Fruit fly (Drosophila melanogaster) whole organism, embryonic: ENCODE results near the gene NK7.1.
A peak's percentile ranks its signal among the peaks of the same experiment; 100 is the strongest.

Experiments
- Atf6 ChIP-seq: fragments of 200-800 bp; sonication (Bioruptor generic); IDR thresholded peaks from 2 replicates; pipeline ENCODE4 v1.3.6; 2022; ENCODE audit warnings: missing biosample characterization, missing genetic modification characterization
- Bteb2 ChIP-seq: fragments of 200-800 bp; sonication (Bioruptor generic); optimal IDR thresholded peaks from 2 replicates; lab custom pipeline; 2016; ENCODE audit warnings: missing biosample characterization, missing genetic modification characterization
- CG10147 ChIP-seq: fragments of 200-800 bp; sonication (Bioruptor generic); optimal IDR thresholded peaks from 2 replicates; lab custom pipeline; 2019; ENCODE audit warnings: missing biosample characterization, mild to moderate bottlenecking, missing genetic modification characterization, moderate library complexity
- CG10366 ChIP-seq: fragments of 200-800 bp; sonication (Bioruptor generic); IDR thresholded peaks from 2 replicates; pipeline ENCODE4 v1.3.6; 2022; ENCODE audit warnings: missing biosample characterization, missing genetic modification characterization
- CG12942 ChIP-seq: fragments of 200-800 bp; sonication (Bioruptor generic); optimal IDR thresholded peaks from 3 replicates; lab custom pipeline; 2016; ENCODE audit warnings: missing biosample characterization, missing genetic modification characterization
- CG14860 ChIP-seq: fragments of 200-800 bp; sonication (Bioruptor generic); IDR thresholded peaks from 3 replicates; pipeline ENCODE4 v1.3.6; 2022; ENCODE audit warnings: missing biosample characterization, missing genetic modification characterization; ENCODE audit not compliant: partially characterized antibody
- CG15479 ChIP-seq: fragments of 200-800 bp; sonication (Bioruptor generic); optimal IDR thresholded peaks from 3 replicates; lab custom pipeline; 2019; ENCODE audit warnings: missing biosample characterization, mild to moderate bottlenecking, missing genetic modification characterization, moderate library complexity
- CG17829 ChIP-seq: fragments of 200-800 bp; optimal IDR thresholded peaks from 2 replicates; lab custom pipeline; 2019; ENCODE audit warnings: missing biosample characterization, mild to moderate bottlenecking, missing genetic modification characterization, moderate library complexity
- CG1792 ChIP-seq: fragments of 200-800 bp; sonication (Bioruptor generic); optimal IDR thresholded peaks from 2 replicates; lab custom pipeline; 2016; ENCODE audit warnings: missing biosample characterization, missing genetic modification characterization
- CG18476 ChIP-seq: fragments of 200-800 bp; sonication (Bioruptor generic); optimal IDR thresholded peaks from 2 replicates; lab custom pipeline; 2016; ENCODE audit warnings: missing biosample characterization, mild to moderate bottlenecking, missing genetic modification characterization
- CG2889 ChIP-seq: fragments of 200-800 bp; sonication (Bioruptor generic); IDR thresholded peaks from 3 replicates; pipeline ENCODE4 v1.3.6; 2022; ENCODE audit warnings: missing biosample characterization, missing genetic modification characterization
- CG31224 ChIP-seq: fragments of 200-800 bp; sonication (Bioruptor generic); IDR thresholded peaks from 2 replicates; pipeline ENCODE4 v1.3.6; 2022; ENCODE audit warnings: missing biosample characterization, missing genetic modification characterization
- CG31365 ChIP-seq: fragments of 200-800 bp; sonication (Bioruptor generic); optimal IDR thresholded peaks from 2 replicates; lab custom pipeline; 2018; ENCODE audit warnings: missing biosample characterization, mild to moderate bottlenecking, missing genetic modification characterization
- CG34376 ChIP-seq: fragments of 200-800 bp; sonication (Bioruptor generic); optimal IDR thresholded peaks from 2 replicates; lab custom pipeline; 2018; ENCODE audit warnings: missing biosample characterization, mild to moderate bottlenecking, missing genetic modification characterization
- CG4282 ChIP-seq: fragments of 200-800 bp; sonication (Bioruptor generic); optimal IDR thresholded peaks from 2 replicates; lab custom pipeline; 2016; ENCODE audit warnings: missing biosample characterization, missing genetic modification characterization
- CG4617 ChIP-seq: fragments of 200-800 bp; sonication (Bioruptor generic); optimal IDR thresholded peaks from 3 replicates; lab custom pipeline; 2016; ENCODE audit warnings: missing biosample characterization, missing genetic modification characterization, borderline replicate concordance
- CG6791 ChIP-seq: fragments of 200-800 bp; sonication (Bioruptor generic); IDR thresholded peaks from 3 replicates; pipeline ENCODE4 v1.3.6; 2022; ENCODE audit warnings: missing biosample characterization, missing genetic modification characterization; ENCODE audit not compliant: partially characterized antibody
- CG8359 ChIP-seq: fragments of 200-800 bp; sonication (Bioruptor generic); optimal IDR thresholded peaks from 2 replicates; lab custom pipeline; 2017; ENCODE audit warnings: missing biosample characterization, mild to moderate bottlenecking, missing genetic modification characterization, borderline replicate concordance
- CG8765 ChIP-seq: fragments of 200-800 bp; sonication (Bioruptor generic); IDR thresholded peaks from 2 replicates; pipeline ENCODE4 v1.3.6; 2022; ENCODE audit warnings: missing biosample characterization, missing genetic modification characterization
- CG9727 ChIP-seq: fragments of 200-800 bp; sonication (Bioruptor generic); optimal IDR thresholded peaks from 3 replicates; lab custom pipeline; 2017; ENCODE audit warnings: missing biosample characterization, mild to moderate bottlenecking, missing genetic modification characterization
- CTCF ChIP-seq: fragments of 200-800 bp; sonication (Bioruptor generic); optimal IDR thresholded peaks from 2 replicates; lab custom pipeline; 2017; ENCODE audit warnings: missing biosample characterization, mild to moderate bottlenecking, missing genetic modification characterization, moderate library complexity
- Dll ChIP-seq: fragments of 200-800 bp; sonication (Bioruptor generic); IDR thresholded peaks from 4 replicates; pipeline ENCODE4 v1.3.6; 2022; ENCODE audit warnings: missing biosample characterization, missing genetic modification characterization; ENCODE audit not compliant: partially characterized antibody
- Doc2 ChIP-seq: fragments of 200-800 bp; sonication (Bioruptor generic); IDR thresholded peaks from 2 replicates; pipeline ENCODE4 v1.3.6; 2022; ENCODE audit warnings: missing biosample characterization, missing genetic modification characterization
- Ets65A ChIP-seq: fragments of 200-800 bp; sonication (Bioruptor generic); peaks from one replicate; lab custom pipeline; 2016; ENCODE audit warnings: missing biosample characterization, missing genetic modification characterization
- Hr78 ChIP-seq, 2 experiments: fragments of 200-800 bp in 1 of 2; fragments of >200 bp in 1 of 2; sonication (Bioruptor generic) in 1 of 2; optimal IDR thresholded peaks; 2 replicates each; lab custom pipeline; 2017 to 2019; ENCODE audit warnings: missing biosample characterization in 2 of 2, missing genetic modification characterization in 2 of 2, mild to moderate bottlenecking in 1 of 2, moderate library complexity in 1 of 2
- Meics ChIP-seq: fragments of 200-800 bp; sonication (Bioruptor generic); optimal IDR thresholded peaks from 2 replicates; lab custom pipeline; 2017; ENCODE audit warnings: missing biosample characterization, mild to moderate bottlenecking, missing genetic modification characterization
- Myb ChIP-seq: fragments of 200-800 bp; sonication (Bioruptor generic); optimal IDR thresholded peaks from 2 replicates; lab custom pipeline; 2016; ENCODE audit warnings: missing biosample characterization, missing genetic modification characterization
- Nf-YB ChIP-seq: fragments of 200-800 bp; sonication (Bioruptor generic); optimal IDR thresholded peaks from 3 replicates; lab custom pipeline; 2019; ENCODE audit warnings: missing biosample characterization, mild to moderate bottlenecking, missing genetic modification characterization, moderate library complexity
- Ptx1 ChIP-seq: fragments of 200-800 bp; sonication (Bioruptor generic); IDR thresholded peaks from 2 replicates; pipeline ENCODE4 v1.3.6; 2022; ENCODE audit warnings: missing biosample characterization, missing genetic modification characterization
- ac ChIP-seq: fragments of 200-800 bp; sonication (Bioruptor generic); optimal IDR thresholded peaks from 3 replicates; lab custom pipeline; 2017; ENCODE audit warnings: missing biosample characterization, mild to moderate bottlenecking, missing genetic modification characterization
- ash1 ChIP-seq: fragments of 200-800 bp; sonication (Bioruptor generic); optimal IDR thresholded peaks from 2 replicates; lab custom pipeline; 2018; ENCODE audit warnings: missing biosample characterization, mild to moderate bottlenecking, missing genetic modification characterization
- bcd ChIP-seq: fragments of 200-800 bp; sonication (Bioruptor generic); optimal IDR thresholded peaks from 2 replicates; lab custom pipeline; 2017; ENCODE audit warnings: missing biosample characterization, mild to moderate bottlenecking, missing genetic modification characterization
- cad ChIP-seq: fragments of >200 bp; optimal IDR thresholded peaks from 2 replicates; lab custom pipeline; 2017; ENCODE audit warnings: missing biosample characterization, missing genetic modification characterization
- crp ChIP-seq, 2 experiments: fragments of 200-800 bp; sonication (Bioruptor generic); optimal IDR thresholded peaks; 2 replicates in 1 of 2; 3 replicates in 1 of 2; lab custom pipeline; 2017; ENCODE audit warnings: missing biosample characterization in 2 of 2, missing genetic modification characterization in 2 of 2, mild to moderate bottlenecking in 1 of 2, moderate library complexity in 1 of 2
- dmrt99B ChIP-seq: fragments of 200-800 bp; sonication (Bioruptor generic); optimal IDR thresholded peaks from 2 replicates; lab custom pipeline; 2018; ENCODE audit warnings: missing biosample characterization, mild to moderate bottlenecking, missing genetic modification characterization, moderate library complexity
- gfzf ChIP-seq: fragments of 200-800 bp; sonication (Bioruptor generic); optimal IDR thresholded peaks from 2 replicates; lab custom pipeline; 2016; ENCODE audit warnings: missing biosample characterization, mild to moderate bottlenecking, missing genetic modification characterization, moderate library complexity
- kay ChIP-seq: fragments of 200-800 bp; sonication (Bioruptor generic); optimal IDR thresholded peaks from 2 replicates; lab custom pipeline; 2016; ENCODE audit warnings: missing biosample characterization, missing genetic modification characterization
- oc ChIP-seq: fragments of 200-800 bp; sonication (Bioruptor generic); optimal IDR thresholded peaks from 2 replicates; lab custom pipeline; 2018; ENCODE audit warnings: missing biosample characterization, mild to moderate bottlenecking, missing genetic modification characterization, moderate library complexity
- peb ChIP-seq: fragments of 200-800 bp; sonication (Bioruptor generic); IDR thresholded peaks from 2 replicates; pipeline ENCODE4 v1.3.6; 2022; ENCODE audit warnings: missing biosample characterization, missing genetic modification characterization
- ranshi ChIP-seq: fragments of 200-800 bp; sonication (Bioruptor generic); IDR thresholded peaks from 2 replicates; pipeline ENCODE4 v1.3.6; 2022; ENCODE audit warnings: missing biosample characterization, missing genetic modification characterization
- repo ChIP-seq: fragments of 200-800 bp; sonication (Bioruptor generic); optimal IDR thresholded peaks from 2 replicates; lab custom pipeline; 2016; ENCODE audit warnings: missing biosample characterization, missing genetic modification characterization
- salm ChIP-seq: fragments of 200-800 bp; sonication (Bioruptor generic); optimal IDR thresholded peaks from 2 replicates; lab custom pipeline; 2018; ENCODE audit warnings: missing biosample characterization, mild to moderate bottlenecking, missing genetic modification characterization
- slbo ChIP-seq: fragments of 200-800 bp; sonication (Bioruptor generic); IDR thresholded peaks from 2 replicates; pipeline ENCODE4 v1.3.6; 2022; ENCODE audit warnings: missing biosample characterization, missing genetic modification characterization
- sob ChIP-seq: fragments of 200-800 bp; sonication (Bioruptor generic); IDR thresholded peaks from 2 replicates; pipeline ENCODE4 v1.3.6; 2022; ENCODE audit warnings: missing biosample characterization, missing genetic modification characterization
- stwl ChIP-seq: fragments of 200-800 bp; sonication (Bioruptor generic); optimal IDR thresholded peaks from 3 replicates; lab custom pipeline; 2018; ENCODE audit warnings: missing biosample characterization, mild to moderate bottlenecking, missing genetic modification characterization, moderate library complexity
- tio ChIP-seq: fragments of 200-800 bp; sonication (Bioruptor generic); optimal IDR thresholded peaks from 2 replicates; lab custom pipeline; 2017; ENCODE audit warnings: missing biosample characterization, missing genetic modification characterization, inconsistent platforms
- unpg ChIP-seq: fragments of 200-800 bp; sonication (Bioruptor generic); optimal IDR thresholded peaks from 3 replicates; lab custom pipeline; 2018; ENCODE audit warnings: missing biosample characterization, mild to moderate bottlenecking, missing genetic modification characterization, moderate library complexity
- usp ChIP-seq: fragments of >200 bp; optimal IDR thresholded peaks from 2 replicates; lab custom pipeline; 2017; ENCODE audit warnings: missing biosample characterization, missing genetic modification characterization
- z ChIP-seq: fragments of 200-800 bp; sonication (Bioruptor generic); IDR thresholded peaks from 3 replicates; pipeline ENCODE4 v1.3.6; 2022; ENCODE audit warnings: missing biosample characterization, missing genetic modification characterization
- zen ChIP-seq: fragments of 200-800 bp; sonication (Bioruptor generic); optimal IDR thresholded peaks from 3 replicates; lab custom pipeline; 2018; ENCODE audit warnings: missing biosample characterization, mild to moderate bottlenecking, missing genetic modification characterization, moderate library complexity

NK7.1 gene

DNA sequence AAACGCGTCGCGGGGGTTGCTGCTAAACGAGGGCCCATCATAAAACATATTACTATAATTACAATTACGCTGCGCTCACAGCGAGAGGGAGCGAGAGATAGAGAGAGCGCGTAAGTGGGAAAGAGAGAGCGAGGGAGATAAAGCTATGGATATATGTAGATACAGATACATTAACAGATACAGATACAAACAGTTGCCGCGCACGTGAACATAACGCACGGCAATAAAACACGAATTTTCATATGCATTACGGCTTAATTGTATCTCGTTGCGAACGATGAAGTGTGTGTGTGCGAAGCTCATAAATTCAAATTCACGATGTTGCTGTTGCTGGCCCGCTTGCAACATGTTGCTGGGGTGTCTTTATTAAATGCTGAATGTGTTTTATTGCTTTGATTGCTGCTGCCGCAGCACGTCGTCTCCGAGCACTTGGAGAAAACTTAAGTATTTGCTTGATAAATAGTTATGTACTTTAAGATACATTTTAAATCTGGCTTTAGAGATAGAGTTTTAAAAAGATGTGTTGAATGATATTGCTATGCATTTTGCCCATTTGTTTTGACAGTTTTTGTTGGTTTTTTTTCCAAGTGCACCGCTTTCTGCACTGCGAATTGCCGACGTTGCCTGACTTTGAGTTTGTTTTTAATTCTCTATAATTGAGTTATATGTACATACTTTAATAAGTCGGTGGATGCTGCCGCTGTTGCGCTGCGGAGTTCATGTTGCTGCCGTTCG lies 2.4 kb downstream of the NK7.1 start:
- TF ChIP-seq CG4617 (GFP tag; lab: Kevin White, UChicago): peak; percentile 42
- peak; percentile 90 for TF ChIP-seq CG10366 (GFP tag; lab: Robert Waterston, UW)
- no peak for TF ChIP-seq CG31365
- TF ChIP-seq Doc2 (GFP tag; lab: Robert Waterston, UW): no peak
- no peak for TF ChIP-seq CTCF (GFP tag; lab: Kevin White, UChicago)
- peak; percentile 76 for TF ChIP-seq Bteb2 (GFP tag; lab: Kevin White, UChicago)
- no peak for TF ChIP-seq ac (GFP tag; lab: Kevin White, UChicago)
- TF ChIP-seq peb: peak; percentile 83
- TF ChIP-seq salm (tag; lab: Kevin White, UChicago): peak; percentile 11
- TF ChIP-seq Atf6 (GFP tag; lab: Robert Waterston, UW): peak; percentile 92
- peak; percentile 61 for TF ChIP-seq repo (GFP tag; lab: Kevin White, UChicago)
- no peak for TF ChIP-seq CG14860 (GFP tag; lab: Robert Waterston, UW)
- TF ChIP-seq unpg (GFP tag; lab: Kevin White, UChicago): peak; percentile 85
- no peak for TF ChIP-seq stwl
- peak; percentile 88 for TF ChIP-seq slbo (GFP tag; lab: Robert Waterston, UW)
- TF ChIP-seq Dll: no peak
- TF ChIP-seq bcd: peak; percentile 62
- no peak for TF ChIP-seq Hr78 (GFP tag; optimal IDR thresholded peaks at IDR 0.05; lab: Kevin White, UChicago)
- TF ChIP-seq CG8359: no peak
- no peak for TF ChIP-seq CG4282
- no peak for TF ChIP-seq usp (GFP tag; lab: Kevin White, UChicago)
- TF ChIP-seq CG8765 (GFP tag; lab: Robert Waterston, UW): peak; percentile 54; the same call in 1 of the 2 replicates
- TF ChIP-seq CG10147 (GFP tag; lab: Kevin White, UChicago): peak; percentile 53
- TF ChIP-seq gfzf: no peak
- TF ChIP-seq CG15479 (GFP tag; lab: Kevin White, UChicago): no peak
- TF ChIP-seq sob (GFP tag; lab: Robert Waterston, UW): peak; percentile 82
- no peak for TF ChIP-seq CG34376 (GFP tag; lab: Kevin White, UChicago)
- TF ChIP-seq dmrt99B (tag; lab: Kevin White, UChicago): peak; percentile 83
- peak; percentile 63 for TF ChIP-seq CG1792 (GFP tag; lab: Kevin White, UChicago)
- peak; percentile 32 for TF ChIP-seq oc
- peak; percentile 34; the same call in 1 of the 2 replicates for TF ChIP-seq CG31224 (GFP tag; lab: Robert Waterston, UW)
- TF ChIP-seq Meics (GFP tag; lab: Kevin White, UChicago): peak; percentile 72
- no peak for TF ChIP-seq ash1 (GFP tag; lab: Kevin White, UChicago)
- TF ChIP-seq CG2889 (GFP tag; lab: Robert Waterston, UW): peak; percentile 75; the same call in 2 of the 3 replicates
- peak; percentile 94 for TF ChIP-seq Ets65A
- no peak for TF ChIP-seq CG6791
- TF ChIP-seq kay (GFP tag; lab: Kevin White, UChicago): no peak
- peak; percentile 61 for TF ChIP-seq CG12942
- peak; percentile 66 for TF ChIP-seq CG17829 (tag; lab: Kevin White, UChicago)
- TF ChIP-seq ranshi (GFP tag; lab: Robert Waterston, UW): peak; percentile 74
- peak; percentile 89 for TF ChIP-seq Ptx1 (GFP tag; lab: Robert Waterston, UW)
- TF ChIP-seq zen (tag; lab: Kevin White, UChicago): no peak
- peak; percentile 67 for TF ChIP-seq CG9727 (GFP tag; lab: Kevin White, UChicago)
- TF ChIP-seq tio (GFP tag; lab: Kevin White, UChicago): peak; percentile 74
- TF ChIP-seq z (GFP tag; lab: Robert Waterston, UW): peak; percentile 26; the same call in 1 of the 3 replicates
- peak; percentile 65 for TF ChIP-seq cad
- TF ChIP-seq Myb (GFP tag; lab: Kevin White, UChicago): peak; percentile 61
- peak in 1 of 2 experiments; percentile 34 for TF ChIP-seq crp (GFP tag; optimal IDR thresholded peaks at IDR 0.05; lab: Kevin White, UChicago)
- TF ChIP-seq Nf-YB (GFP tag; lab: Kevin White, UChicago): no peak
- TF ChIP-seq CG18476 (GFP tag; lab: Kevin White, UChicago): peak; percentile 59
